Worm (Caenorhabditis elegans): ENCODE results near the gene F20B6.10.

Gene F20B6.10

ce11 chrX:4190537-4191144, 26.4 kb downstream of the F20B6.10 start, which contains the start of gene vha-12 (continued):
- peak; percentile 52; the same call in 1 of the 2 replicates for TF ChIP-seq Y53G8AR.9 (GFP tag; conservative IDR thresholded peaks at IDR 0.05)
- peak; percentile 64 for TF ChIP-seq gei-17 (GFP tag; optimal IDR thresholded peaks at IDR 0.05)
- TF ChIP-seq ztf-22 (GFP tag; optimal IDR thresholded peaks at IDR 0.05): no peak
- peak; percentile 91 for TF ChIP-seq ekl-4 (GFP tag; IDR thresholded peaks at IDR 0.05)
- peak; percentile 53; the same call in 1 of the 2 replicates for TF ChIP-seq lir-1 (GFP tag; conservative IDR thresholded peaks at IDR 0.05)
- TF ChIP-seq pbrm-1 (GFP tag; IDR thresholded peaks at IDR 0.05): peak; percentile 76
- peak; percentile 74 for TF ChIP-seq madf-10 (tag; optimal IDR thresholded peaks at IDR 0.05)
- no peak for TF ChIP-seq nhr-120 (GFP tag; IDR thresholded peaks at IDR 0.05)
- TF ChIP-seq Y95B8A.8 (GFP tag; IDR thresholded peaks at IDR 0.05): no peak
- TF ChIP-seq B0035.1 (tag; optimal IDR thresholded peaks at IDR 0.05): peak; percentile 10
- TF ChIP-seq dox-1 (GFP tag; IDR thresholded peaks at IDR 0.05): peak; percentile 88
- TF ChIP-seq nhr-179 (tag; optimal IDR thresholded peaks at IDR 0.05): no peak

- TF ChIP-seq athp-1 (tag; optimal IDR thresholded peaks at IDR 0.05): no peak
- no peak for TF ChIP-seq ceh-79 (tag; optimal IDR thresholded peaks at IDR 0.05)
- no peak for TF ChIP-seq F49E8.2 (tag; optimal IDR thresholded peaks at IDR 0.05; ENCODE audit: insufficient read depth)
- no peak for TF ChIP-seq F37B4.10 (GFP tag; IDR thresholded peaks at IDR 0.05)
- TF ChIP-seq madf-8 (GFP tag; conservative IDR thresholded peaks at IDR 0.05): no peak
- no peak for TF ChIP-seq unc-130 (GFP tag; optimal IDR thresholded peaks at IDR 0.05)
- TF ChIP-seq snpc-1.1 (tag; optimal IDR thresholded peaks at IDR 0.05; ENCODE audit: insufficient read depth): no peak
- TF ChIP-seq nhr-27 (tag; optimal IDR thresholded peaks at IDR 0.05): no peak
- no peak for TF ChIP-seq C17E4.6 (GFP tag; IDR thresholded peaks at IDR 0.05)
- no peak for TF ChIP-seq Y79H2A.3 (GFP tag; conservative IDR thresholded peaks at IDR 0.05)
- no peak for TF ChIP-seq madf-3 (GFP tag; IDR thresholded peaks at IDR 0.05)
- no peak for TF ChIP-seq lin-40 (tag; optimal IDR thresholded peaks at IDR 0.05)
Measured at ce11 chrX:4186656-4187055, 30.3 kb downstream of the F20B6.10 start, which contains the start of gene mrp-6. Gene mrp-6 (minus strand): TSS chrX:4186756.

DNA sequence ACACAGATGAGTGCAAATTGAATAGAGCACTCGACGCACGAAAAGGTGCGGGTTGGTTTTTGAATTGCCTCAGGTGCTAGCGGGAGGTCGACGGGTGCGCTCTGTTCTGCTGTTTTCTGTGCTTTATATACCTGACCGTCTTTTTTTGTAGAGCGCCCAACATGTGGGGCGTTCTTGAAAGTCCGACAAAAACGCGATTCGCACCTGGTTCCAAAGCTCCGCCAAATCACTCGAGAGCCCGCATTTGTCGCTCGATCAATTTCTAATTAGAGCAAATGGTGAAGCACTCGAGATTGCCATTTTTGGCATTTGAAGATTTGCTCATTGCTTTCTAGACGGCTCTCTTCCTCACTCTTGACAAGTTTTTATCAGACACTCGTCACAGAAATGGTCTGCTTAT, 39.6 kb downstream of the F20B6.10 start, which contains the start of gene ZK470.6:
ZK470.6 (minus strand) TSS at position 101 of the 400 bp plus-strand sequence.
- TF ChIP-seq F37B4.10 (GFP tag; IDR thresholded peaks at IDR 0.05) (no peak), snpc-1.3 (tag; optimal IDR thresholded peaks at IDR 0.05; ENCODE audit: insufficient read depth) (no peak), hsf-1 (GFP tag; IDR thresholded peaks at IDR 0.05) (no peak), nhr-90 (tag; optimal IDR thresholded peaks at IDR 0.05) (no peak), K11D2.4 (GFP tag; IDR thresholded peaks at IDR 0.05) (no peak)

ce11 chrX:4167150-4167549, 49.8 kb downstream of the F20B6.10 start, which contains the start of gene ZK470.14:
Gene ZK470.14 (plus strand): TSS chrX:4167450.
- TF ChIP-seq attf-3 (GFP tag; conservative IDR thresholded peaks at IDR 0.05) (no peak), ceh-40 (GFP tag; IDR thresholded peaks at IDR 0.05) (no peak), ceh-91 (GFP tag; IDR thresholded peaks at IDR 0.05) (no peak), T26A5.8 (tag; optimal IDR thresholded peaks at IDR 0.05) (no peak), pha-4 (tag; optimal IDR thresholded peaks at IDR 0.05) (no peak), pbrm-1 (GFP tag; IDR thresholded peaks at IDR 0.05) (no peak), sptf-2 (GFP tag; optimal IDR thresholded peaks at IDR 0.05) (no peak), athp-1 (tag; optimal IDR thresholded peaks at IDR 0.05) (no peak), mcd-1 (GFP tag; IDR thresholded peaks at IDR 0.05) (no peak), madf-8 (GFP tag; conservative IDR thresholded peaks at IDR 0.05) (no peak), ztf-26 (tag; optimal IDR thresholded peaks at IDR 0.05) (no peak), madf-3 (GFP tag; IDR thresholded peaks at IDR 0.05) (no peak), him-1 (tag; optimal IDR thresholded peaks at IDR 0.05) (no peak), F37B4.10 (GFP tag; IDR thresholded peaks at IDR 0.05) (no peak), F57C9.4 (tag; optimal IDR thresholded peaks at IDR 0.05) (no peak), die-1 (tag; optimal IDR thresholded peaks at IDR 0.05) (no peak), tbx-9 (tag; optimal IDR thresholded peaks at IDR 0.05; ENCODE audit: borderline replicate concordance) (no peak)
